Worm (Caenorhabditis elegans): ENCODE measurements around the gene ZC190.6.
A peak's percentile ranks its signal among the peaks of the same experiment; 100 is the strongest.

Gene ZC190.6

DNA sequence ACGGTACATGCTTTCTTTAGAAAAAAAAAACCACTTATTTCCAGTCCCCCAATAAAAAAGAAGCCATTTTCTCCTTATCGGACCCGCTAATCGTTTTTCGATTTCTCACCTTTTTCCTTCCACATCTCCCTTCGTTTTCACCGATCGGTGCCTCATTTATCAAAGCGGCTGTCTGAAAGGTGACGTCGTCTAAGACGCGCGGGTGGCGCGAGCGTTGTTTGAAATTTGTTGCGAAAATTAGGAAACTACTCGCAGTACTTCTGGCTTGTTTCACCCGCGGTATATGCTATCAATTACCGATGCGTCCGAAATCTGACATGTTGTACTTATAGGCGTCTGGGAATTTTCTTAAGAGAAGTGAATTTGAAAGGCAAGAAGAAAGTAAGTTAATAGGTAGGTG lies 24.9 kb downstream of the ZC190.6 start (continued):
- TF ChIP-seq egl-13 (tag; optimal IDR thresholded peaks at IDR 0.05) (no peak), nhr-12 (tag; optimal IDR thresholded peaks at IDR 0.05) (no peak), xbp-1 (tag; optimal IDR thresholded peaks at IDR 0.05) (peak; percentile 54), ces-1 (GFP tag; optimal IDR thresholded peaks at IDR 0.05) (no peak), lir-3 (tag; optimal IDR thresholded peaks at IDR 0.05; ENCODE audit: poor library complexity) (no peak), mep-1 (tag; optimal IDR thresholded peaks at IDR 0.05) (peak; percentile 18), vab-15 (tag; optimal IDR thresholded peaks at IDR 0.05) (no peak), tbx-2 (tag; optimal IDR thresholded peaks at IDR 0.05) (no peak), ets-5 (GFP tag; IDR thresholded peaks at IDR 0.05) (no peak), nhr-85 (tag) (peak; percentile 92), lsy-2 (tag; optimal IDR thresholded peaks at IDR 0.05) (no peak), skn-1 (tag; optimal IDR thresholded peaks at IDR 0.05) (no peak), irx-1 (tag; optimal IDR thresholded peaks at IDR 0.05) (peak; percentile 23), snu-23 (GFP tag; optimal IDR thresholded peaks at IDR 0.05) (peak; percentile 32), lin-39 (tag; optimal IDR thresholded peaks at IDR 0.05) (no peak), C34B4.2 (tag; optimal IDR thresholded peaks at IDR 0.05) (no peak), nhr-47 (tag; optimal IDR thresholded peaks at IDR 0.05) (no peak), unc-86 (tag; optimal IDR thresholded peaks at IDR 0.05) (no peak), nhr-76 (tag; optimal IDR thresholded peaks at IDR 0.05) (no peak), grh-1 (GFP tag; IDR thresholded peaks at IDR 0.05) (0 out of 2 replicates have a peak, but pooled peaks have one; percentile 6), C04F5.9 (tag; optimal IDR thresholded peaks at IDR 0.05) (no peak), egl-27 (tag; optimal IDR thresholded peaks at IDR 0.05) (no peak), blmp-1 (tag; optimal IDR thresholded peaks at IDR 0.05) (peak; percentile 82), ceh-90 (tag; optimal IDR thresholded peaks at IDR 0.05) (no peak), ceh-88 (GFP tag; IDR thresholded peaks at IDR 0.05) (no peak), lin-13 (GFP tag; optimal IDR thresholded peaks at IDR 0.05) (no peak), jun-1 (tag; optimal IDR thresholded peaks at IDR 0.05) (no peak), pag-3 (tag; optimal IDR thresholded peaks at IDR 0.05; ENCODE audit: borderline replicate concordance, insufficient read depth) (no peak), fos-1 (tag; optimal IDR thresholded peaks at IDR 0.05) (no peak), ceh-63 (GFP tag; optimal IDR thresholded peaks at IDR 0.05) (no peak), lin-14 (GFP tag; optimal IDR thresholded peaks at IDR 0.05) (peak; percentile 58)

DNA sequence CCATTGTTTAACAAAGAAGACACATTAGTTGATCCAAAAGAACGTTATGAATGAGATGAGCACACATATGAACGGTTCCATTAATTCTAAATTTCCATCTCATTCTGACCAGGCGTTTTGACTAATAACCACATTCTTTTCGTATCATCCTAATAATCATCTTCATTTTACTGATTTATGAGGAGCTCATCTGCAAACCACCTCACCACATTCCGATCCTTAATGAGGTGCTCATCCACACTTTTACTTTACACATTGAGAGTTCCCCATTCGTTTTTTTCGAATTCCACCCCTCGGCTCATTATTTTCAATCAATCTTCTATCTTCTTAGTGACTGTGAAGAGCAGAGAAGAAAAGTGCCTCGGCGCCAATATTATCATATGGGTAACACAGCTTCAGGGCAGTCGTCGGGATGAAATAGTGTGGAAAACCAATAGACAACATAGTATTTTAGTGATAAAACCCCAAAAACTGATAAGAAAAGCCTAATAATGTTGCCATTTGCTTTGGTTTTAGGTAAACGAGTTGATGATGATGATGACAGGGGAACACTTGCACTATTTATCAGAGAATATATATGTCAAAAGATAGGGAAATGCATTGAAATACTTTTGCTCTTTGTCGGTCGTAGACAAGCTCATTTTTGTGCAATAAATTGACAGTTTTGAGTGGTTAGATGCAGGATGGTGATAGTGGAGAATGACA lies 25.9 kb downstream of the ZC190.6 start:
- TF ChIP-seq elt-3 (tag; optimal IDR thresholded peaks at IDR 0.05) (no peak), jun-1 (tag; optimal IDR thresholded peaks at IDR 0.05) (peak; percentile 58), lin-14 (GFP tag; optimal IDR thresholded peaks at IDR 0.05) (peak; percentile 41), nhr-20 (tag; optimal IDR thresholded peaks at IDR 0.05) (peak; percentile 17), Y116A8C.19 (tag; optimal IDR thresholded peaks at IDR 0.05; ENCODE audit: borderline replicate concordance) (no peak), snu-23 (GFP tag; optimal IDR thresholded peaks at IDR 0.05) (no peak), ztf-11 (tag; optimal IDR thresholded peaks at IDR 0.05) (no peak), lin-35 (GFP tag; optimal IDR thresholded peaks at IDR 0.05) (peak in 1 of 2 experiments; percentile 32), snpc-4 (tag; optimal IDR thresholded peaks at IDR 0.05) (no peak), elt-2 (tag; optimal IDR thresholded peaks at IDR 0.05) (peak; percentile 98), tlp-1 (tag; optimal IDR thresholded peaks at IDR 0.05) (peak; percentile 71), mef-2 (tag; optimal IDR thresholded peaks at IDR 0.05) (no peak), efl-1 (optimal IDR thresholded peaks at IDR 0.05) (no peak), efl-1 (GFP tag; optimal IDR thresholded peaks at IDR 0.05 in 1 of 2) (peak in 1 of 2 experiments; percentile 72)
